Worm (Caenorhabditis elegans) whole organism, L4 larva: ENCODE results near the gene ndua-7.

Experiments
- F26F4.8 ChIP-seq: fragments of 200-800 bp; sonication (Bioruptor generic); conservative IDR thresholded peaks from 2 replicates; pipeline ENCODE4 v1.3.6; 2022; ENCODE audit warnings: missing genetic modification characterization, missing compliant biosample characterization
- F44E2.7 ChIP-seq: fragments of 200-800 bp; sonication (Bioruptor generic); IDR thresholded peaks from 2 replicates; pipeline ENCODE4 v2.1.2; 2022; ENCODE audit warnings: missing genetic modification characterization, missing compliant biosample characterization
- F49E8.2 ChIP-seq: sonication (generic microtip); optimal IDR thresholded peaks from 2 replicates; lab custom pipeline; 2016; ENCODE audit warnings: missing compliant biosample characterization, mild to moderate bottlenecking, missing genetic modification characterization, borderline replicate concordance
- R02D3.7 ChIP-seq: fragments of 150-350 bp; sonication (generic microtip); optimal IDR thresholded peaks from 3 replicates; lab custom pipeline; 2014; ENCODE audit warnings: missing biosample characterization, missing genetic modification characterization
- aha-1 ChIP-seq: fragments of 150-350 bp; peaks from one replicate; lab custom pipeline; 2014; ENCODE audit warnings: missing biosample characterization, missing genetic modification characterization
- aly-2 ChIP-seq: sonication (generic microtip); optimal IDR thresholded peaks from 2 replicates; lab custom pipeline; 2018; ENCODE audit warnings: missing biosample characterization, missing genetic modification characterization
- arid-1 ChIP-seq: fragments of 200-800 bp; sonication (Bioruptor generic); conservative IDR thresholded peaks from 2 replicates; pipeline ENCODE4 v1.3.6; 2022; ENCODE audit warnings: missing genetic modification reagents, missing genetic modification characterization, missing compliant biosample characterization
- ctbp-1 ChIP-seq: fragments of 200-800 bp; sonication (Bioruptor generic); IDR thresholded peaks from 2 replicates; pipeline ENCODE4 v1.3.6; 2022; ENCODE audit warnings: missing genetic modification reagents, missing genetic modification characterization, missing compliant biosample characterization
- daf-16 ChIP-seq, 3 experiments: sonication (generic microtip); optimal IDR thresholded peaks; 2 replicates each; lab custom pipeline; 2016 to 2017; ENCODE audit warnings: missing genetic modification characterization in 3 of 3, missing genetic modification reagents in 3 of 3, mild to moderate bottlenecking in 2 of 3, missing compliant biosample characterization in 2 of 3, missing biosample characterization in 1 of 3, moderate library complexity in 1 of 3
- daf-19 ChIP-seq: fragments of 200-800 bp; sonication (Bioruptor generic); conservative IDR thresholded peaks from 2 replicates; pipeline ENCODE4 v1.3.6; 2022; ENCODE audit warnings: missing genetic modification characterization, missing compliant biosample characterization
- daf-8 ChIP-seq: fragments of 200-800 bp; sonication (Bioruptor generic); IDR thresholded peaks from 2 replicates; pipeline ENCODE4 v1.3.6; 2022; ENCODE audit warnings: missing genetic modification characterization, missing compliant biosample characterization
- dmd-6 ChIP-seq: fragments of 200-800 bp; sonication (Bioruptor generic); IDR thresholded peaks from 2 replicates; pipeline ENCODE4 v1.3.6; 2022; ENCODE audit warnings: missing genetic modification reagents, missing genetic modification characterization, missing compliant biosample characterization
- dve-1 ChIP-seq: sonication (generic microtip); optimal IDR thresholded peaks from 2 replicates; lab custom pipeline; 2017; ENCODE audit warnings: antibody characterized with exemption, mild to moderate bottlenecking, missing genetic modification characterization, missing compliant biosample characterization; ENCODE audit not compliant: insufficient read depth
- fos-1 ChIP-seq: fragments of 150-350 bp; optimal IDR thresholded peaks from 2 replicates; lab custom pipeline; 2014; ENCODE audit warnings: missing biosample characterization, missing genetic modification characterization
- gei-8 ChIP-seq: fragments of 200-800 bp; sonication (Bioruptor generic); optimal IDR thresholded peaks from 2 replicates; lab custom pipeline; 2018; ENCODE audit warnings: mild to moderate bottlenecking, missing genetic modification characterization, missing compliant biosample characterization
- hlh-11 ChIP-seq: fragments of 200-800 bp; sonication (Bioruptor generic); optimal IDR thresholded peaks from 2 replicates; lab custom pipeline; 2018; ENCODE audit warnings: mild to moderate bottlenecking, missing genetic modification characterization, missing compliant biosample characterization
- hmg-1.1 ChIP-seq: fragments of 200-800 bp; sonication (Bioruptor generic); IDR thresholded peaks from 2 replicates; pipeline ENCODE4 v1.3.6; 2022; ENCODE audit warnings: missing genetic modification reagents, missing genetic modification characterization, missing compliant biosample characterization
- lim-7 ChIP-seq: fragments of 200-800 bp; sonication (Bioruptor generic); IDR thresholded peaks from 2 replicates; pipeline ENCODE4 v1.3.6; 2022; ENCODE audit warnings: missing genetic modification characterization, missing compliant biosample characterization
- lin-13 ChIP-seq: fragments of 150-350 bp; optimal IDR thresholded peaks from 2 replicates; lab custom pipeline; 2014; ENCODE audit warnings: missing biosample characterization, missing genetic modification reagents, missing genetic modification characterization
- lin-38 ChIP-seq: fragments of 200-800 bp; sonication (Bioruptor generic); IDR thresholded peaks from 2 replicates; pipeline ENCODE4 v1.3.6; 2022; ENCODE audit warnings: missing genetic modification reagents, missing genetic modification characterization, missing compliant biosample characterization
- lir-3 ChIP-seq: sonication (generic microtip); optimal IDR thresholded peaks from 2 replicates; lab custom pipeline; 2016; ENCODE audit warnings: mild to moderate bottlenecking, missing genetic modification characterization, missing compliant biosample characterization
- mep-1 ChIP-seq: fragments of 150-350 bp; sonication (generic microtip); optimal IDR thresholded peaks from 3 replicates; lab custom pipeline; 2014; ENCODE audit warnings: missing biosample characterization, missing genetic modification characterization
- mes-2 ChIP-seq: sonication (generic microtip); optimal IDR thresholded peaks from 2 replicates; lab custom pipeline; 2016; ENCODE audit warnings: missing genotype, mild to moderate bottlenecking, missing genetic modification characterization, missing compliant biosample characterization; ENCODE audit not compliant: poor library complexity, severe bottlenecking
- mxl-2 ChIP-seq: fragments of 200-800 bp; sonication (Bioruptor generic); conservative IDR thresholded peaks from 2 replicates; pipeline ENCODE4 v1.3.6; 2022; ENCODE audit warnings: missing genetic modification reagents, missing genetic modification characterization, missing compliant biosample characterization
- mxl-3 ChIP-seq: fragments of 200-800 bp; sonication (Bioruptor generic); optimal IDR thresholded peaks from 2 replicates; lab custom pipeline; 2018; ENCODE audit warnings: mild to moderate bottlenecking, missing genetic modification characterization, missing compliant biosample characterization
- nhr-11 ChIP-seq: fragments of 150-350 bp; optimal IDR thresholded peaks from 2 replicates; lab custom pipeline; 2014; ENCODE audit warnings: missing biosample characterization, missing genetic modification characterization
- nhr-25 ChIP-seq: sonication (generic microtip); optimal IDR thresholded peaks from 2 replicates; lab custom pipeline; 2017; ENCODE audit warnings: missing genetic modification characterization, mild to moderate bottlenecking, missing compliant biosample characterization, antibody characterized with exemption, moderate library complexity, borderline replicate concordance; ENCODE audit not compliant: insufficient read depth
- nhr-28 ChIP-seq: fragments of 150-350 bp; optimal IDR thresholded peaks from 2 replicates; lab custom pipeline; 2014; ENCODE audit warnings: missing biosample characterization, missing genetic modification characterization
- nhr-76 ChIP-seq: fragments of 150-350 bp; optimal IDR thresholded peaks from 2 replicates; lab custom pipeline; 2014; ENCODE audit warnings: missing biosample characterization, missing genetic modification characterization
- nhr-77 ChIP-seq: fragments of 150-350 bp; optimal IDR thresholded peaks from 2 replicates; lab custom pipeline; 2014; ENCODE audit warnings: missing biosample characterization, missing genetic modification characterization
- sdz-12 ChIP-seq: fragments of 200-800 bp; sonication (Bioruptor generic); optimal IDR thresholded peaks from 2 replicates; lab custom pipeline; 2018; ENCODE audit warnings: mild to moderate bottlenecking, missing genetic modification characterization, missing compliant biosample characterization
- set-16 ChIP-seq: fragments of 200-800 bp; sonication (Bioruptor generic); IDR thresholded peaks from 2 replicates; pipeline ENCODE4 v1.3.6; 2022; ENCODE audit warnings: missing genetic modification reagents, missing genetic modification characterization, missing compliant biosample characterization
- snpc-4 ChIP-seq: fragments of 150-350 bp; optimal IDR thresholded peaks from 2 replicates; lab custom pipeline; 2014; ENCODE audit warnings: missing biosample characterization, missing genetic modification characterization
- unc-62 ChIP-seq, 3 experiments: fragments of 150-350 bp in 1 of 3; sonication (generic microtip); optimal IDR thresholded peaks in 2 of 3; peaks in 1 of 3; 1 replicate in 1 of 3; 2 replicates in 2 of 3; lab custom pipeline; 2014 to 2017; ENCODE audit warnings: missing biosample characterization in 3 of 3, missing genetic modification characterization in 3 of 3, missing genetic modification reagents in 3 of 3, missing genotype in 1 of 3
- zip-2 ChIP-seq: fragments of 150-350 bp; optimal IDR thresholded peaks from 2 replicates; lab custom pipeline; 2014; ENCODE audit warnings: missing biosample characterization, missing genetic modification characterization

ndua-7 gene

DNA sequence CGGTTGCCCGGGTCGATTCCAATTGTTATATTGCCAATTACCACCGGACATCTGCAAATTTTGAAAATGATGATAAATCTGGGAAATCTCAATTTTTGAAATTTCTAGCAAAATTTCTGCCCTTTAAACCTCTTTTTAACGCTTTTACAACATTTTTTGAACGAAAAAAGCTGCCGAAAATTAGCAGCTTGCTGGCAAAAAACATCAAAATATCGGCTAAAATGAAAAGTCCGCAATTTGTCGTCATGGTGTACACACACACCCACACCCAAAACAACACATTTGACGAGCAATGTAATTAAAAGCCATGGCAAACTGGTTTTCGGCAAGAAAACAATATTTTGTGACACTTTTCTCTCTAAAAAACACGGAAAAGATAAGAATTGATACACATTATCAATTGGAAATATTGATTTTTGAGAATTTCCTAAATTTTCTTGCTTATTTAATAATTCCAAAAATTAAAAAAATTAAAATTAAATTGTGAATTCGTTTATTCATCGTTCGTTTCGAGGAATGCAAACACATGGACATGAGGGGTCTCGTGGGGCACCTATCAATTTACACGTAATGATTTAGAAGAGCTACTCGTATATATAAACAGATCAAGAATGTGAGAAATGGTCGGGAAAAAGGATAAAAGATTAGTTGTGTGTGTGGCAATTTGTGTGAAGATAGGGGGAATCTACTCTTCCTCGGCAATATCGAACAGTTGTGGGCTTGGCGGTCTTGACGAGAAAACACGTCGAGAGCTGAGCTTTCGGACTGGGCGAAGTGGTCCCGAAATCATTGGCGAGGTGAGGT lies 33.6 kb downstream of the ndua-7 start, which contains the start of gene pqn-27 (continued):
- TF ChIP-seq arid-1 (GFP tag; lab: Robert Waterston, UW) (no peak; the same call in 1 of the 2 replicates), lin-38 (GFP tag; lab: Robert Waterston, UW) (peak; percentile 74), hlh-11 (tag; lab: Kevin White, UChicago) (peak; percentile 87), ctbp-1 (GFP tag; lab: Robert Waterston, UW) (no peak; the same call in none of the 2 replicates), lir-3 (no peak), mxl-2 (GFP tag; lab: Robert Waterston, UW) (no peak), aha-1 (tag; lab: Kevin White, UChicago) (peak; percentile 91), daf-8 (GFP tag; lab: Robert Waterston, UW) (no peak), daf-16 (GFP tag; optimal IDR thresholded peaks at IDR 0.05; lab: Kevin White, UChicago) (peak in 1 of 2 experiments; percentile 93), daf-16 (tag; optimal IDR thresholded peaks at IDR 0.05; lab: Kevin White, UChicago) (peak; percentile 95), aly-2 (no peak), gei-8 (GFP tag; lab: Kevin White, UChicago) (peak; percentile 47), fos-1 (tag; lab: Kevin White, UChicago) (no peak), snpc-4 (no peak), F49E8.2 (no peak), nhr-25 (tag; lab: Kevin White, UChicago) (peak; percentile 13), sdz-12 (GFP tag; lab: Kevin White, UChicago) (peak; percentile 2), F26F4.8 (GFP tag; lab: Robert Waterston, UW) (no peak), nhr-76 (tag; lab: Kevin White, UChicago) (no peak), zip-2 (peak; percentile 62), daf-19 (GFP tag; lab: Robert Waterston, UW) (no peak)

DNA sequence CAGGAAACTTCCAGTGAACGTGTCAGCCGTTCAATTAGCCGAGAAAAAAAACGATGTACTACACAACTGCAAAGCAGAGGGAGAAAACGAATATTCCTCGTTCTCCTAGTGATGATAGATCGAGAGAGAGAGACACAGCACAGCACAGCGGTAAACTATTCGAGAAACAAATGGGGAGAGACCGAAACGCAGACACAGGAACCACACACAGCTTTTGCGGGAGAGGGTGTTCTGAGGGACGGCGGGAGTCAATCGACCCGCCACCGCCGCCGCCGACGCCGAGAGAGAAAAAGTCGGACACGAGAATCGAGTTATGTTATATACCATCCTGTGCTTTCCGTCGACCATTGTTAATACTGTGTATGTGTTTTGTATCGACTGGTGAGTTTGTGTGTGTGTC lies 37.8 kb downstream of the ndua-7 start:
- TF ChIP-seq mxl-3 = peak; percentile 38
- no peak for TF ChIP-seq lin-38 (GFP tag; lab: Robert Waterston, UW)
- TF ChIP-seq nhr-11 (tag; lab: Kevin White, UChicago) = no peak
- TF ChIP-seq F44E2.7 = no peak
- TF ChIP-seq dmd-6 (GFP tag; lab: Robert Waterston, UW) = peak; percentile 41; the same call in 1 of the 2 replicates
- TF ChIP-seq aha-1 (tag; lab: Kevin White, UChicago) = peak; percentile 69
- TF ChIP-seq R02D3.7 (tag; lab: Kevin White, UChicago) = no peak
- TF ChIP-seq daf-16 (GFP tag; optimal IDR thresholded peaks at IDR 0.05; lab: Kevin White, UChicago) = no peak
- TF ChIP-seq daf-16 (tag; optimal IDR thresholded peaks at IDR 0.05; lab: Kevin White, UChicago) = peak; percentile 19
- TF ChIP-seq lin-13 (GFP tag; lab: Kevin White, UChicago) = peak; percentile 42
- 0 out of 2 replicates have a peak, but pooled peaks have one; percentile 50 for TF ChIP-seq lim-7 (GFP tag; lab: Robert Waterston, UW)
- peak; percentile 45 for TF ChIP-seq nhr-28 (tag; lab: Kevin White, UChicago)
- peak; percentile 75 for TF ChIP-seq hlh-11 (tag; lab: Kevin White, UChicago)
- TF ChIP-seq hmg-1.1 (GFP tag; lab: Robert Waterston, UW) = peak; percentile 59; the same call in 1 of the 2 replicates
- TF ChIP-seq dve-1 = peak; percentile 34
- TF ChIP-seq nhr-77 = peak; percentile 33
- TF ChIP-seq mes-2 (tag; lab: Kevin White, UChicago) = peak; percentile 28
- TF ChIP-seq mep-1 (tag; lab: Kevin White, UChicago) = peak; percentile 57
- TF ChIP-seq set-16 (GFP tag; lab: Robert Waterston, UW) = peak; percentile 66
- TF ChIP-seq ctbp-1 (GFP tag; lab: Robert Waterston, UW) = no peak
- TF ChIP-seq unc-62 (GFP tag; optimal IDR thresholded peaks at IDR 0.05 in 1 of 2; lab: Kevin White, UChicago) = peak in 1 of 2 experiments; percentile 77
- no peak for TF ChIP-seq unc-62 (tag; optimal IDR thresholded peaks at IDR 0.05; lab: Kevin White, UChicago)
